Worm (Caenorhabditis elegans) whole organism, L4 larva: ENCODE results near the gene com-1.

Experiments used
- F44E2.7 ChIP-seq: fragments of 200-800 bp; sonication (Bioruptor generic); IDR thresholded peaks from 2 replicates; pipeline ENCODE4 v2.1.2; 2022; ENCODE audit warnings: missing genetic modification characterization, missing compliant biosample characterization
- R02D3.7 ChIP-seq: fragments of 150-350 bp; sonication (generic microtip); optimal IDR thresholded peaks from 3 replicates; lab custom pipeline; 2014; ENCODE audit warnings: missing biosample characterization, missing genetic modification characterization
- Y75B8A.6 ChIP-seq: fragments of 200-800 bp; sonication (Bioruptor generic); IDR thresholded peaks from 2 replicates; pipeline ENCODE4 v1.3.6; 2022; ENCODE audit warnings: missing genetic modification reagents, missing genetic modification characterization, missing compliant biosample characterization
- ZK546.5 ChIP-seq, 2 experiments: sonication (generic microtip); optimal IDR thresholded peaks; 2 replicates each; lab custom pipeline; 2017; ENCODE audit warnings: missing biosample characterization in 2 of 2, missing genetic modification characterization in 2 of 2
- aha-1 ChIP-seq: fragments of 150-350 bp; peaks from one replicate; lab custom pipeline; 2014; ENCODE audit warnings: missing biosample characterization, missing genetic modification characterization
- arid-1 ChIP-seq: fragments of 200-800 bp; sonication (Bioruptor generic); conservative IDR thresholded peaks from 2 replicates; pipeline ENCODE4 v1.3.6; 2022; ENCODE audit warnings: missing genetic modification reagents, missing genetic modification characterization, missing compliant biosample characterization
- ceh-20 ChIP-seq: fragments of 200-800 bp; sonication (Bioruptor generic); IDR thresholded peaks from 2 replicates; pipeline ENCODE4 v1.3.6; 2022; ENCODE audit warnings: missing genetic modification reagents, missing genetic modification characterization, missing compliant biosample characterization
- ceh-44 ChIP-seq: fragments of 200-800 bp; sonication (Bioruptor generic); IDR thresholded peaks from 2 replicates; pipeline ENCODE4 v1.3.6; 2022; ENCODE audit warnings: missing genetic modification reagents, missing genetic modification characterization, missing compliant biosample characterization
- ceh-82 ChIP-seq: sonication (generic microtip); optimal IDR thresholded peaks from 2 replicates; lab custom pipeline; 2017; ENCODE audit warnings: missing biosample characterization, missing genetic modification characterization
- daf-16 ChIP-seq, 3 experiments: sonication (generic microtip); optimal IDR thresholded peaks; 2 replicates each; lab custom pipeline; 2016 to 2017; ENCODE audit warnings: missing genetic modification characterization in 3 of 3, missing genetic modification reagents in 3 of 3, mild to moderate bottlenecking in 2 of 3, missing compliant biosample characterization in 2 of 3, missing biosample characterization in 1 of 3, moderate library complexity in 1 of 3
- daf-19 ChIP-seq: fragments of 200-800 bp; sonication (Bioruptor generic); conservative IDR thresholded peaks from 2 replicates; pipeline ENCODE4 v1.3.6; 2022; ENCODE audit warnings: missing genetic modification characterization, missing compliant biosample characterization
- dmd-9 ChIP-seq: fragments of 200-800 bp; sonication (Bioruptor generic); IDR thresholded peaks from 2 replicates; pipeline ENCODE4 v1.3.6; 2022; ENCODE audit warnings: missing genetic modification reagents, missing genetic modification characterization, missing compliant biosample characterization
- duxl-1 ChIP-seq: sonication (generic microtip); optimal IDR thresholded peaks from 2 replicates; lab custom pipeline; 2016; ENCODE audit warnings: mild to moderate bottlenecking, missing genetic modification characterization, moderate library complexity, missing compliant biosample characterization; ENCODE audit not compliant: poor library complexity
- dve-1 ChIP-seq: sonication (generic microtip); optimal IDR thresholded peaks from 2 replicates; lab custom pipeline; 2017; ENCODE audit warnings: antibody characterized with exemption, mild to moderate bottlenecking, missing genetic modification characterization, missing compliant biosample characterization; ENCODE audit not compliant: insufficient read depth
- hlh-11 ChIP-seq: fragments of 200-800 bp; sonication (Bioruptor generic); optimal IDR thresholded peaks from 2 replicates; lab custom pipeline; 2018; ENCODE audit warnings: mild to moderate bottlenecking, missing genetic modification characterization, missing compliant biosample characterization
- lin-29 ChIP-seq: fragments of 200-800 bp; sonication (Bioruptor generic); IDR thresholded peaks from 2 replicates; pipeline ENCODE4 v1.3.6; 2022; ENCODE audit warnings: missing genetic modification reagents, missing genetic modification characterization, missing compliant biosample characterization
- lin-38 ChIP-seq: fragments of 200-800 bp; sonication (Bioruptor generic); IDR thresholded peaks from 2 replicates; pipeline ENCODE4 v1.3.6; 2022; ENCODE audit warnings: missing genetic modification reagents, missing genetic modification characterization, missing compliant biosample characterization
- lir-3 ChIP-seq: sonication (generic microtip); optimal IDR thresholded peaks from 2 replicates; lab custom pipeline; 2016; ENCODE audit warnings: mild to moderate bottlenecking, missing genetic modification characterization, missing compliant biosample characterization
- mep-1 ChIP-seq: fragments of 150-350 bp; sonication (generic microtip); optimal IDR thresholded peaks from 3 replicates; lab custom pipeline; 2014; ENCODE audit warnings: missing biosample characterization, missing genetic modification characterization
- mes-2 ChIP-seq: sonication (generic microtip); optimal IDR thresholded peaks from 2 replicates; lab custom pipeline; 2016; ENCODE audit warnings: missing genotype, mild to moderate bottlenecking, missing genetic modification characterization, missing compliant biosample characterization; ENCODE audit not compliant: poor library complexity, severe bottlenecking
- mxl-3 ChIP-seq: fragments of 200-800 bp; sonication (Bioruptor generic); optimal IDR thresholded peaks from 2 replicates; lab custom pipeline; 2018; ENCODE audit warnings: mild to moderate bottlenecking, missing genetic modification characterization, missing compliant biosample characterization
- nhr-11 ChIP-seq: fragments of 150-350 bp; optimal IDR thresholded peaks from 2 replicates; lab custom pipeline; 2014; ENCODE audit warnings: missing biosample characterization, missing genetic modification characterization
- nhr-111 ChIP-seq: fragments of 200-800 bp; sonication (Bioruptor generic); optimal IDR thresholded peaks from 2 replicates; lab custom pipeline; 2018; ENCODE audit warnings: mild to moderate bottlenecking, missing genetic modification characterization, missing compliant biosample characterization
- nhr-25 ChIP-seq: sonication (generic microtip); optimal IDR thresholded peaks from 2 replicates; lab custom pipeline; 2017; ENCODE audit warnings: missing genetic modification characterization, mild to moderate bottlenecking, missing compliant biosample characterization, antibody characterized with exemption, moderate library complexity, borderline replicate concordance; ENCODE audit not compliant: insufficient read depth
- nhr-28 ChIP-seq: fragments of 150-350 bp; optimal IDR thresholded peaks from 2 replicates; lab custom pipeline; 2014; ENCODE audit warnings: missing biosample characterization, missing genetic modification characterization
- nhr-41 ChIP-seq: fragments of 200-800 bp; sonication (Bioruptor generic); IDR thresholded peaks from 2 replicates; pipeline ENCODE4 v1.3.6; 2022; ENCODE audit warnings: missing genetic modification reagents, missing genetic modification characterization, missing compliant biosample characterization
- nhr-77 ChIP-seq: fragments of 150-350 bp; optimal IDR thresholded peaks from 2 replicates; lab custom pipeline; 2014; ENCODE audit warnings: missing biosample characterization, missing genetic modification characterization
- pha-4 ChIP-seq, 2 experiments: fragments of 150-350 bp in 1 of 2; fragments of 200-800 bp in 1 of 2; sonication (Bioruptor generic) in 1 of 2; IDR thresholded peaks in 1 of 2; optimal IDR thresholded peaks in 1 of 2; 2 replicates each; pipeline versions ENCODE4 v1.3.6 to Lab custom; 2014 to 2022; ENCODE audit warnings: missing genetic modification characterization in 2 of 2, missing genetic modification reagents in 2 of 2, missing biosample characterization in 1 of 2, missing compliant biosample characterization in 1 of 2
- php-3 ChIP-seq: fragments of 200-800 bp; sonication (Bioruptor generic); IDR thresholded peaks from 2 replicates; pipeline ENCODE4 v1.3.6; 2022; ENCODE audit warnings: missing genetic modification reagents, missing genetic modification characterization, missing compliant biosample characterization
- pqm-1 ChIP-seq: sonication (generic microtip); optimal IDR thresholded peaks from 2 replicates; lab custom pipeline; 2017; ENCODE audit warnings: missing biosample characterization, missing genetic modification characterization
- set-16 ChIP-seq: fragments of 200-800 bp; sonication (Bioruptor generic); IDR thresholded peaks from 2 replicates; pipeline ENCODE4 v1.3.6; 2022; ENCODE audit warnings: missing genetic modification reagents, missing genetic modification characterization, missing compliant biosample characterization
- unc-130 ChIP-seq: sonication (generic microtip); optimal IDR thresholded peaks from 2 replicates; lab custom pipeline; 2016; ENCODE audit warnings: missing genetic modification reagents, missing genetic modification characterization, missing compliant biosample characterization
- unc-39 ChIP-seq: sonication (generic microtip); optimal IDR thresholded peaks from 2 replicates; lab custom pipeline; 2017; ENCODE audit warnings: missing biosample characterization, missing genetic modification characterization

Gene com-1

ce11 chrIII:10933331-10933730 is 37.2 kb downstream of the com-1 start, which contains the start of gene M142.8:
TSS of gene M142.8 (plus strand) at chrIII:10933631.
- TF ChIP-seq hlh-11 (tag; lab: Kevin White, UChicago) (no peak), F44E2.7 (GFP tag; lab: Robert Waterston, UW) (no peak), Y75B8A.6 (GFP tag; lab: Robert Waterston, UW) (no peak), R02D3.7 (tag; lab: Kevin White, UChicago) (no peak), pqm-1 (no peak), unc-130 (GFP tag; lab: Kevin White, UChicago) (no peak), duxl-1 (tag; lab: Kevin White, UChicago) (no peak), ceh-82 (no peak), lin-29 (GFP tag; lab: Robert Waterston, UW) (no peak), lir-3 (tag; lab: Kevin White, UChicago) (no peak), daf-19 (GFP tag; lab: Robert Waterston, UW) (no peak), nhr-11 (tag; lab: Kevin White, UChicago) (no peak), mes-2 (tag; lab: Kevin White, UChicago) (no peak), daf-16 (GFP tag; optimal IDR thresholded peaks at IDR 0.05; lab: Kevin White, UChicago) (no peak), daf-16 (tag; optimal IDR thresholded peaks at IDR 0.05; lab: Kevin White, UChicago) (no peak)

ce11 chrIII:10935944-10936343 is 39.8 kb downstream of the com-1 start, which contains the start of gene rle-1:
TSS of gene rle-1 (plus strand) at chrIII:10936244.
- TF ChIP-seq nhr-41 = no peak
- TF ChIP-seq pqm-1 = no peak
- no peak for TF ChIP-seq nhr-28 (tag; lab: Kevin White, UChicago)
- no peak for TF ChIP-seq dve-1
- TF ChIP-seq mes-2 (tag; lab: Kevin White, UChicago) = no peak
- no peak for TF ChIP-seq ZK546.5 (tag; optimal IDR thresholded peaks at IDR 0.05; lab: Kevin White, UChicago)
- no peak for TF ChIP-seq dmd-9
- no peak for TF ChIP-seq arid-1
- TF ChIP-seq nhr-77 (tag; lab: Kevin White, UChicago) = no peak
- no peak for TF ChIP-seq nhr-25
- no peak for TF ChIP-seq ceh-20 (GFP tag; lab: Robert Waterston, UW)
- no peak for TF ChIP-seq php-3
- no peak for TF ChIP-seq ceh-44 (GFP tag; lab: Robert Waterston, UW)

- TF ChIP-seq hlh-11 (tag; lab: Kevin White, UChicago) (no peak), set-16 (GFP tag; lab: Robert Waterston, UW) (peak; percentile 82)
Measured at ce11 chrIII:10939184-10939583, 43.0 kb downstream of the com-1 start.

ce11 chrIII:10942905-10943304 is 46.7 kb downstream of the com-1 start:
- TF ChIP-seq mep-1 (tag; lab: Kevin White, UChicago) (no peak), mxl-3 (GFP tag; lab: Kevin White, UChicago) (no peak), aha-1 (tag; lab: Kevin White, UChicago) (peak; percentile 92), nhr-111 (no peak), unc-39 (tag; lab: Kevin White, UChicago) (no peak)

ce11 chrIII:10945537-10945936 is 49.4 kb downstream of the com-1 start:
- TF ChIP-seq pqm-1 = no peak
- peak; percentile 93 for TF ChIP-seq aha-1 (tag; lab: Kevin White, UChicago)
- TF ChIP-seq, all 104 proteins: peak for 1

ce11 chrIII:10947155-10947554 is 51.0 kb downstream of the com-1 start, which contains the start of gene strd-1:
TSS of gene strd-1 (plus strand) at chrIII:10947455.
- TF ChIP-seq pha-4 (GFP tag; IDR thresholded peaks at IDR 0.05; lab: Robert Waterston, UW) (0 out of 2 replicates have a peak, but pooled peaks have one; percentile 10), pha-4 (tag; optimal IDR thresholded peaks at IDR 0.05; lab: Kevin White, UChicago) (no peak), lin-38 (GFP tag; lab: Robert Waterston, UW) (no peak)
